Worm (Caenorhabditis elegans) whole organism, midembryonic: Measurements from ENCODE around the gene snt-1.

ENCODE experiments used
- T22C8.4 ChIP-seq: fragments of 200-800 bp; sonication (Bioruptor generic); IDR thresholded peaks from 2 replicates; pipeline ENCODE4 v1.3.6; 2022; ENCODE audit warnings: missing genetic modification characterization, missing compliant biosample characterization
- cog-1 ChIP-seq: sonication (generic microtip); optimal IDR thresholded peaks from 2 replicates; lab custom pipeline; 2016; ENCODE audit warnings: missing genetic modification characterization, missing compliant biosample characterization
- flt-1 ChIP-seq: fragments of 200-800 bp; sonication (Bioruptor generic); IDR thresholded peaks from 2 replicates; pipeline ENCODE4 v1.3.6; 2022; ENCODE audit warnings: missing genetic modification characterization, missing compliant biosample characterization
- klf-2 ChIP-seq: fragments of 200-800 bp; sonication (Bioruptor generic); conservative IDR thresholded peaks from 2 replicates; pipeline ENCODE4 v1.3.6; 2022; ENCODE audit warnings: missing genetic modification reagents, missing genetic modification characterization, missing compliant biosample characterization
- med-1 ChIP-seq: sonication (generic microtip); optimal IDR thresholded peaks from 2 replicates; lab custom pipeline; 2017; ENCODE audit warnings: missing genetic modification characterization, mild to moderate bottlenecking, missing compliant biosample characterization, antibody characterized with exemption, missing genetic modification reagents; ENCODE audit not compliant: insufficient read depth
- ref-1 ChIP-seq: fragments of 200-800 bp; sonication (Bioruptor generic); conservative IDR thresholded peaks from 2 replicates; pipeline ENCODE4 v1.3.6; 2022; ENCODE audit warnings: missing genetic modification reagents, missing genetic modification characterization, missing compliant biosample characterization
- tab-1 ChIP-seq: fragments of 200-800 bp; sonication (Bioruptor generic); IDR thresholded peaks from 2 replicates; pipeline ENCODE4 v1.3.6; 2022; ENCODE audit warnings: missing genetic modification characterization, missing compliant biosample characterization
- ztf-29 ChIP-seq: fragments of 200-800 bp; sonication (Bioruptor generic); IDR thresholded peaks from 2 replicates; pipeline ENCODE4 v1.3.6; 2022; ENCODE audit warnings: missing genetic modification reagents, missing genetic modification characterization, missing compliant biosample characterization

DNA sequence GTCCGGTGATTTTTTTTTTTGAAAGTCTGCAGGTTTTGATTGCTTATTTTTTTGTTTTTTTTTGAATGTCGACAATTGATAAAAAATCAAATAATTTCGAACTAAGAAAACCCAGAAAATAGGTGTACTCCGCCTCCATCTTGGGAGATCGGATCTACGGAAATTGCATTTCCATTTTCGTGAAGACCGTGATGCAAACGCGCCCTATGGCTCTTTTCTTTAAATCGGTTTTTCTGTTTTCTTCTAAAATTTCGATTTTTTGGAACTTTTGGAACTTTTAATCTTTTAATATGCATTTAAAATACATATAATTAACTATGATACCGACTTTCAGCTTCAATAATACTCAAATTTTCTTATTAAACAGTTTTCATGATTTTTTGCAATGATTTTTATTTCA is 31.2 kb downstream of the snt-1 start:
- TF ChIP-seq flt-1 (GFP tag; lab: Robert Waterston, UW), result no peak
- TF ChIP-seq cog-1 (tag; lab: Kevin White, UChicago), result no peak
- TF ChIP-seq tab-1, result no peak
- no peak for TF ChIP-seq ref-1
- TF ChIP-seq ztf-29 (GFP tag; lab: Robert Waterston, UW), result no peak
- no peak for TF ChIP-seq T22C8.4 (GFP tag; lab: Robert Waterston, UW)
- TF ChIP-seq med-1 (GFP tag; lab: Kevin White, UChicago), result no peak
- no peak for TF ChIP-seq klf-2 (GFP tag; lab: Robert Waterston, UW)
